Fruit fly (Drosophila melanogaster) ovary, adult (tissue): ENCODE results near the gene CG31200.
A peak's percentile ranks its signal among the peaks of the same experiment; 100 is the strongest.

Experiments used
- CG17801 ChIP-seq: fragments of 200-800 bp; optimal IDR thresholded peaks from 2 replicates; lab custom pipeline; 2019; ENCODE audit warnings: missing biosample characterization, mild to moderate bottlenecking, missing genetic modification characterization, moderate library complexity; ENCODE audit not compliant: partially characterized antibody

Gene CG31200

DNA sequence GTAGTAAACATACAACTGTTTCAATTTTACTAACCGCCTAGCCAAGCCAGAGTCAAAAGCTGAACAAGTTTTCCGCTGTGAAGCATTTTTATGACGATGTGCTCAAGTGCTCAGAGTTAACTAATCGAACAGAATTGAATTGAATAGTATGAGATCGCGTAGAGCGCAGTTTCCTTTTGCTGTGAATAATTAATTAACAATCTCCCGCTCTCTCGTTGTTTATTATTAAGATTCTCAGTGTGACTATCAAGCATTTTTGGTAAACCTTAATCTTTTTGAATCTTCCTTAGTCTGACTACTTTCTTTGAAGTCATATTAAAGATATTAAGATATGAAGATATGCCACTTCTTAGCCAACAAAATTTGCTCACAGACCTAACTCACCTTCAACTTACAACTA, at the start of gene CG31200:
Gene CG31200, minus strand, starts transcription at position 101 of the 400 bp plus-strand sequence.
- no peak for TF ChIP-seq CG17801

DNA sequence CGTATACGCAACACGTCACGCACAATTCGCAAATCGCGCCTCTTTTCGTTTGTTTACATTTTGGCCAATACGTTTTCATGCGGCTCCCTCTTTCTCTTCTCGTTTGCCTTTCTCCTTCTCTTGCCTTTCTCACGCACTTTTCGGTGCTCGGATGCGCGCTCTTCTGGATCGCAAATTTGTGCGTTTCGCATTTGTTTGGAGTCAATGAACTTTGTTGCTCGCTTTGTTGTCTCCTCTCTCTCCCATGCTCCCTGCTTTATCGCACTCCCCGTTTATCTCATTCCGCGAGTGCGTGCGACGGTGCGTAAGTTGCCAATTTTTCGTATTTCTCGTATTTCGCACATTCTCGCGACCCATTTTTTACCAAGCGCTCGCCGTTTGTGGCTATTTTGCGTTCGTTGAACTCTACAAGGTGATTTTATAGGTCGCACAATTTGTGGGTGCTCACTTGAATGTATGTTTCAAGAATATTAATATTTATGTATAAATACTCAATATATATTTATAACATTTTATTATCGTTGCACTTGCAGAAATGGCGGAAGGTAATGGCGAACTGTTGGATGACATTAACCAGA, 46.2 kb upstream of the CG31200 start:
- no peak for TF ChIP-seq CG17801

DNA sequence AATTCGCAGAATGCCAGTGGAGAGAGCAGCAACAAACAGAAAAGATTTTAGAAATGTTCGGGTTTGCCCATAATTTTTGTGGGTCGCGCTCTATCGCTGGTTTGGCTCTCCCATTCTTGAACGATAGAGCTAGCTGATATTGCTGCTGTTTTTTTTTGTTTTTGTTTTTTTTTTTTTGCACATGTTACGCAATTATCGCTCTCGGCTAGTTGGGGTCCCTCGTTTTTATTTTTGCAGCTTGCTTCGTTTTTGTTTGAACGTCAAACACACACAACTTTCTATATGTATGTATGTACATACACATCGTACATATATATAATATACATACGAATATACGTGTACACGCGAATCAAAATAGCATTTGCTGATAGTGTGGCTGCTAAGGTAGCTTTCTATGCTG, 45.3 kb upstream of the CG31200 start:
- TF ChIP-seq CG17801 = no peak

DNA sequence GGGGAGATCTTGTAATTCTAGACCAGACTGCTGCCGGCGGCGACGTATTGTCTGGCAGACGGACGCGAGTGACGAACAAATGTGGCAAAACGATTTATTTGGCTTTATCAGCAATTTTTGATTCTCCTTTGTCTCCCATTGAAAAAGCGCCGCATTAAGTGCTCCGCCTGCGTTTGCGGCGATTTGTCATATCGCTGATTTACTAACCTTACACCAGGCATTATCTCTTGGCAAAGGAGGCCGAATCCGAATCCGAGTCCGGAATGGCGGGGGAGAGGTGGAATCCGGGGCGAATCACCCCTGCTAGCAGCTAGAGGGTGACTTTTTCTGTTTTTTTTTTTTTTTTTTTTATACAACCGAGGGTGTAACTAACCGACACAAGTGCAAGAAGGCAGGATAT, 43.4 kb upstream of the CG31200 start:
- TF ChIP-seq CG17801 = no peak

DNA sequence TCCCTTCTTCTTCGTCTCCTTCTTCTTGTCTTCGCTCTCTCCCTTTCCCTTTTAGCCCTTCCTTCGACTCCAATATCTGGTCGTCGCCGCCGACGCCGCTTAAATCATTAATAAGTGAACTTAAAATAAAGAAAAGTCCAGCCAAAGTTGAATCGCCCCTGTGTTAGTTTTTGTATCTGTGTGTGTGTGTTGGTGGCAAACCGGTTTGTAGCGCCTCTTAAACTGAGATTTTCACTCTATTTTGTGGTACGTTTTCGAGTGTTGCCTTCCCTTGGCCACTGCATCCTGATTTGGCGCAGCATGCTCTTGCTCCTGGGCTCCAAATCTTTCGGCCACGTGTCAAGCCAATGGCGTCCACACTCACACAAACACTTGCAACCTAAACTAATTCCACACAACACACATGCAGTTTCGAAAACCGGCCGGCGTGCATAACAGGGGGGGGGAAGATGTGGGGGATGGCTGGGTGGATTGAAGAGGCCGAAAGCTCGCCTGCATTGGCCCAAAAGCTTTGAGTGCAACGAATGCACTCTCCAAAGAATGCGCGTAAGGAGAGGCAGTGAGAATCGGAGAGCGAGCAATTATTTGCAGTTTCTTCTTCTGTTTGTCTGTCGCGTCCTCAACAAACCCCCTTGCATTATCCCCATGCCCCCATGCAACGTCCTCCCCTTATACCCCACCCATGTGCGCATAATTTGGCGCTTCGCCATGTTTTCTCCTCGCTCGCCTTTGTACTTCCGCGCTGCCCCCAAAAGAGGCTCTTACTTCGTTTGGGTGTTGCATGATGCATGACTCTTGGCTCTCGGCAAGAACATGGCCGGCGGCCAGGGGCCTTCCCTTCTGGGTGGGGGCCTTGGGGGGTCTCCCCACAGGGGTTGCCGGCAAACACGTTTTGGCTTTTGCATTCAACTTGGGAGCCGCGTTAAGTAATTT, 39.6 kb upstream of the CG31200 start:
- no peak for TF ChIP-seq CG17801

DNA sequence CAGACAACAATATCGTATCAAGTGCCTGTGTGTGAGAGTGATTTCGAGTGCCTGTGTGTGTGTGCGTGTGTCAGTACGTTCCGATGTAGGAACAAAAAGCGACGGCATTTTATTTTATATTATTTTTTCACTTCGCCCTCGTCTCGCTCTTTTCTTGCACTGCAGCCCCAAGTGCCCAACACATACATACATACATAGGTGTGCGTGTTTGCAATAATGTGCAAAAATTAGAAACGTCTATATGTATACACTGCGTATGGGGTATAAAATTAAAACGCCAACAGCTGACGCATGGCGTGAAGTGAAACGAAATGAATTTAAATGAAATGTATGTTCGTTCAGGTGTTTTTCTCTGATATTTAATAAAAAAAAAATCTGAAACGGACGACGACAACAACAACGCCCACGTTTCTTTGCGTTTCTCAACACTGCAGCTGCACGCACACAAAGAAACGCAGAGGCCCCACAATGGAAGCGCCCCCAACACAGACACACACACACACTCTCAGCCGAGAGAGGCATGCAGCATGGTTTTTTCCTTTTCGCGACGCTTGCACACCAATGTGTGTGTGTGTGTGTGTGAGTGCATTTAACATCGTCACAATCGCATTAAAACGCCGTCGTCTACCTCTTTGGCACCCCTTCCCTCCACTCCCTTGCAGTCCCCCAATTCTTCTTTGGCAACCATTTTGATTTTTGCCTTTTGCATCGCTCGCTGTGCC, 38.7 kb upstream of the CG31200 start:
- no peak for TF ChIP-seq CG17801

DNA sequence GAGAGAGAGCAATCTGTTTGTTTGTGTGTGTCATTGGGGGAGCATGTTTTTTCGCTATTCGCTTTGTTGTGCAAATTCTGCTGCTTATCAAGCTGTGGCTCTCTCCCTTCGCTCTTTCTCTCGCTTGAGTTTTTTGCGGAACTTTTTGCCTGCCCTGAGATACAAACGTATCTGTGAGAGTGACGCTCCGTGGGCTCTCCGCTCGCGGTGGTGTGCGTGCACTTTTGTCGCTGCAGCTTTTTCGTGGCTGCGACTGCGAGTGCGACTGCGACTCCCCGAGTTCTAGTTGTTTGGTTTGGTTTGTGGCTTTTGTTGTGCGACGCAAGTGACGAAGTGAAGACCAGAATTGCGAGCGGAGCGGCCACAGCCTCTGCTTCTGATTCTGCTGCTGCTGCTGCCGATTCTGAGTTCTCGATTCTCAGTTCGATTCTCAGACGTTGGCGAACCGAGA, 37.5 kb upstream of the CG31200 start:
- peak; percentile 96 for TF ChIP-seq CG17801

DNA sequence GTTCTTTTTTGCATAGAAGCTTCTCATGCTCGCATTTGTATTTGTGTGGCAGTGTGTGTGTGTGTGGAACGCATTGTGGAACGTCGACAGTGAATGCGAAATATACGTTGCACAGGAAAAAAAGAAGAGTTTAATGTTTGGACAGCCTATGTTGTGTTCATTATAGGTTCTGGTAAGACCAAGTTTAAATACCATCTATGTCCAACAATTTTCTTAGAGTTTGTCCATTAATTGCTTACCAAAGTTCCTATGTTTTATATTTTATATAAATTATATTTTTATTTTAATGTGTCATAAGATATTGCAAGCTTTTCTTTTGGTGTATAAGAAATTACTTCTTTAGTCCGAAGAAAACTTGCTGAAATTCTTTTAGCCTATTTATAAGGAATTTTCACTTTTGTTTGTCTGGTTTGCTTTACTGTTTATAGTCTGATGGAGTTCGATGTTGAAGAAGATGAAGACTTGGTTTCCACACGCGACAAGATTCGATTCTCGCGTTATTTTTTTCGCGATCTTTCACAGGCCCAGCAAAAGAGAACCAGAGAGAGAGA, 37.0 kb upstream of the CG31200 start:
- TF ChIP-seq CG17801 = no peak

DNA sequence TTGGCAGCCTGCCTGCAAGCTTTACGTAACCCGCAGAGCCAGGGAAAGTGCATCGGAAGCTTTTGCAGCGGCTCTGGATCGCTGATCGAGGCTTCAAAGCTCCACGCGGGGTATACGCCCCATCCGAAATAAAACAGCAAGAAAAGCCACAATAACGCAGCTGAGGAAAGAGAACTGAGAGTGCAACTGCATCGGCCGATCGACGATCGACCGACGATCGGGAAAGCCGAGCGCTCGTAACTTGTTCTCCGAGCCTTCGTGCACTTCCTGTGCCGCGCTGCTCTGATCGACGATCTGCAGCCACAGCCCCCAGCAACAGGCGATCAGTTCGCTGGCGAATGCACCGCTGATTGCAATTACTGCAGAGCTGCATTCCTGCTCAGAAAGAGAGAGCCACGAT, 34.8 kb upstream of the CG31200 start:
- peak; percentile 50 for TF ChIP-seq CG17801

DNA sequence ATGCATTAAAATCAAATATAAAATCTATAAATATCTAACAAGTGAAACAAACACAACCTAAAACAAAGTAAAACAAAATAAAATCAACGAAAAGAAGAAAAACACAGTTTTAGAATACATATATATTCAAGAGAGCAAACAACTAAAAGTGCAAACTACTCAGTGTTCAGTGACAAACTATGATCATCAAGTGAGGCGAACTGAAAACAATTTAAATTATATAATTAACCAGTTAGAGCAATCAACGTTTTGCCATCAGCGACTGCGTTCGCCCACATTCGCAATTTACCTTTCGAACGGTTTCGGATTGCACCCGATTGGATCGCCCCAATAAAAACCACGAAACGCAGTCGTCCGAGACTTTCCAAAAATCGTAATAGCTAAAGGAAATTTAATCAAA, 34.4 kb upstream of the CG31200 start:
- TF ChIP-seq CG17801 = no peak

DNA sequence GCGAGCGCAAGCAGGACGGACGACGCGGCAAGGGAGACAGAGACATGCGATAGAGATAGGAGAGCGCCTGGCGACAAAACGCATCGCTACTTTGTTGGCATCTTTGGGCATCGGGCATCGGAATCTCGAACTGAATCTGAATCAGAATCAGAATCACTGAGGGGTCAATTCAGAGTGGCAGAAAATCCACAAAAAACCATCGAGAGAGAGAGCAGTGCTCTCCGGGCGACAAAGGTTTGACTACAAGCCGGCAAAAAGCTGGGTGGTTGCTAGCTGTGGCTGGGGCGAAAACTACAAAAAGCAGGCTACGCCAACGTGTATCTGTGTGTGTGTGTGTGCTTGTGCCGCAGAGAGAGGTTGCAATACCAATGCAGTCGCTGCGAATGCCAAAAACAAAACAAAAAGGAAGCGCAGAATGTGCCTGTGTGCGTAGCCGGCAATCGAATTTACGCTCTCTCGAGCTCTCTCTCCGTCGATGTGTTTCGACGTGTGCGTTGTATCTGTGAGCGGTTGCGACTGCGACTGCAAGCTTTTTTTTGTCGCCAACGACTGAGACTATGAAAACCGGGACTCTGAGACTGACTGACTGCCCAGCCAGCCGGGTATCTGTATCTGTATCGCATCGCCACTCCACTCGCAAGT, 33.3 kb upstream of the CG31200 start:
- TF ChIP-seq CG17801 = peak; percentile 99

DNA sequence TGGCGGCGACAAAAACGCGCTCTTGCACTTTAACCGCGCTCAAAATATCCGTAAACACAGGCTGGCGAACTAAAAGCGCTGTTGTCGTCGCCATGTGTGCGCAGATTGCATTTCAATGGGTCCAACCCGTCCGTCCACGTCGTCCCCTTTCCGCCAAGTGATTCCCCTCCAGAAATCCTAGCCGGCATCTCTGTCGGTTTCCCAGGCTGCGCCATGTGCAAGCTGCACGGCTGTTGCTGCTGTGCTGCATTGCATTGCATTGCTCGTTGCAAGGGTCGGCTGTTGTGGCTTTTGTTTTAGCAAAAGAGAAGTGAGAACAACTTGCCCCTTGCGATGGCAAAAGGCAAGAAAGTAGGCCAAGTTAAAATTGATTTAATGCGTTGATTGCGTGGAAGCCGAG, 29.0 kb upstream of the CG31200 start:
- no peak for TF ChIP-seq CG17801

DNA sequence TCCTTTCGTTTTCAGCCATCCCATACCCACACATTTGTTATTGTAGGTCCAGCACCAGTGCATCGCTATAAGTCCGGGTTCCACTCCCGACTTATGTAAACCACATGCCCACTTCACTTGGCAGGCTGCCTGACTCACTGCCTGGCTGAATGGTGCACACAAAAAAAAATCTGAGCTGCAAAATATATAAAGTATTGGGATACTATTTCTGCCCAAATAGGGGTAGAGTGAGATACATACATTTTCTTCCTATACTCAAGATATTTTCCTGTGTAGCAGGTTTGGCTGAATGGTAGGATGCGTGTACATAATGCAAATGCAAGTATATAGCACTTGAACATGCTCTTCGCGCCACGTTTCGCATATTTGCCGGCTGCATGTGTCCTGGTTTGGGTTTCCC, 28.0 kb upstream of the CG31200 start:
- TF ChIP-seq CG17801 = no peak

DNA sequence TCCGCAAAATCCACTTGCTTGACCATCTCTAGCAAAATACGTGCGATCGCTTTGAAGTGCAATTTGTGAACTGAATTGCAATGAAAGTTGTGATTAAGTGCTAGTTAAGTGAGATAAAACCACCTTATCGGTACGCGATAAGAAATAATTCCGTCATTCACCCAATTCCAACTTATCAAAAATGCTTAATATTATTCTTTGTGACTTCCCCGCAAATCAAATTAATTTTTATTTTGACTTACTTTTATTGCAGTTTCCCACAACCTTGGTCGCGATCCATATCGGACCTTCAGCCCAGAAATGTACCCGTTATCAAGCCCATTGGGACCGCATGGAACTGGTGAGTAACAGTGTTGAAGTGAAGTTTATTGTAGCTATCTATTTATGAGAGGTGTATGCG, 27.4 kb upstream of the CG31200 start, which contains the start of gene Takl1:
Gene Takl1, minus strand, starts transcription at position 59 of the 400 bp plus-strand sequence.
- TF ChIP-seq CG17801 = no peak

DNA sequence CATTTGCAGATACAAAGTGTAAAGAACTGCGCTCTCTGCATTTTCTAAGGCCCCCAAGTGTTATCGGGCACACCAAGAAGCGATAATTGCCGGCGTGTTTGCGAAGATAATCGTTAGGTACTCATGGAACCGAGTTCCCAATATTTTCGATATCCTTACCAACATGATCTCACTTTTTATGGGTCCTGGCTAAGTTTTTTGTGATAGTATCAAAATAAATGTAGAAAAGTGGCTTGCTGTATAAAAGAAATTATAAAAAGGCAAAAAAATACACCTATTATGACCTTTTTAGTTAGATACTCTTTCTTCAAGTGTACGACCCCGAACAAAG, 21.0 kb upstream of the CG31200 start:
- no peak for TF ChIP-seq CG17801
